Fruit fly (Drosophila melanogaster) whole organism, embryonic: ENCODE measurements around the gene CG34296.

Source experiments
- Awh ChIP-seq: fragments of 200-800 bp; sonication (Bioruptor generic); IDR thresholded peaks from 2 replicates; pipeline ENCODE4, ENCODE4 v1.3.6; 2022; ENCODE audit warnings: missing biosample characterization, missing genetic modification characterization
- CG11723 ChIP-seq: fragments of 200-800 bp; sonication (Bioruptor generic); optimal IDR thresholded peaks from 2 replicates; lab custom pipeline; 2017; ENCODE audit warnings: missing biosample characterization, mild to moderate bottlenecking, missing genetic modification characterization
- CG12219 ChIP-seq: fragments of 200-800 bp; sonication (Bioruptor generic); optimal IDR thresholded peaks from 3 replicates; lab custom pipeline; 2018; ENCODE audit warnings: missing biosample characterization, mild to moderate bottlenecking, missing genetic modification characterization
- CG12744 ChIP-seq: fragments of 200-800 bp; sonication (Bioruptor generic); optimal IDR thresholded peaks from 2 replicates; lab custom pipeline; 2016; ENCODE audit warnings: missing biosample characterization, missing genetic modification characterization
- CG12769 ChIP-seq: fragments of 200-800 bp; sonication (Bioruptor generic); optimal IDR thresholded peaks from 2 replicates; lab custom pipeline; 2019; ENCODE audit warnings: missing biosample characterization, mild to moderate bottlenecking, missing genetic modification characterization, moderate library complexity
- CG13775 ChIP-seq: fragments of 200-800 bp; sonication (Bioruptor generic); optimal IDR thresholded peaks from 3 replicates; lab custom pipeline; 2017; ENCODE audit warnings: missing biosample characterization, mild to moderate bottlenecking, missing genetic modification characterization
- CG13894 ChIP-seq: fragments of 200-800 bp; sonication (Bioruptor generic); optimal IDR thresholded peaks from 3 replicates; lab custom pipeline; 2018; ENCODE audit warnings: missing biosample characterization, mild to moderate bottlenecking, missing genetic modification characterization, moderate library complexity
- CG14710 ChIP-seq: fragments of 200-800 bp; sonication (Bioruptor generic); optimal IDR thresholded peaks from 3 replicates; lab custom pipeline; 2019; ENCODE audit warnings: missing biosample characterization, mild to moderate bottlenecking, missing genetic modification characterization, moderate library complexity
- CG1529 ChIP-seq: fragments of 200-800 bp; sonication (Bioruptor generic); optimal IDR thresholded peaks from 3 replicates; lab custom pipeline; 2018; ENCODE audit warnings: missing biosample characterization, missing genetic modification characterization
- CG15514 ChIP-seq: fragments of 200-800 bp; sonication (Bioruptor generic); optimal IDR thresholded peaks from 3 replicates; lab custom pipeline; 2017; ENCODE audit warnings: missing biosample characterization, missing genetic modification characterization, mild to moderate bottlenecking, moderate library complexity, missing genetic modification reagents
- CG15601 ChIP-seq: fragments of 200-800 bp; sonication (Bioruptor generic); optimal IDR thresholded peaks from 3 replicates; lab custom pipeline; 2019; ENCODE audit warnings: missing biosample characterization, mild to moderate bottlenecking, missing genetic modification characterization, moderate library complexity
- CG1603 ChIP-seq: fragments of 200-800 bp; sonication (Bioruptor generic); optimal IDR thresholded peaks from 2 replicates; lab custom pipeline; 2019; ENCODE audit warnings: missing biosample characterization, mild to moderate bottlenecking, missing genetic modification characterization, moderate library complexity
- CG17359 ChIP-seq: fragments of 200-800 bp; sonication (Bioruptor generic); optimal IDR thresholded peaks from 3 replicates; lab custom pipeline; 2018; ENCODE audit warnings: missing biosample characterization, mild to moderate bottlenecking, missing genetic modification characterization, moderate library complexity
- CG2116 ChIP-seq: fragments of 200-800 bp; sonication (Bioruptor generic); optimal IDR thresholded peaks from 3 replicates; lab custom pipeline; 2018; ENCODE audit warnings: missing biosample characterization, mild to moderate bottlenecking, missing genetic modification characterization
- CG2712 ChIP-seq: fragments of 200-800 bp; optimal IDR thresholded peaks from 3 replicates; lab custom pipeline; 2019; ENCODE audit warnings: missing biosample characterization, mild to moderate bottlenecking, missing genetic modification characterization, moderate library complexity
- CG33557 ChIP-seq: fragments of 200-800 bp; sonication (Bioruptor generic); optimal IDR thresholded peaks from 2 replicates; lab custom pipeline; 2019; ENCODE audit warnings: missing biosample characterization, mild to moderate bottlenecking, missing genetic modification characterization, moderate library complexity
- CG6254 ChIP-seq: fragments of 200-800 bp; sonication (Bioruptor generic); optimal IDR thresholded peaks from 3 replicates; lab custom pipeline; 2017; ENCODE audit warnings: mild to moderate bottlenecking, missing biosample characterization, missing genetic modification reagents, missing genetic modification characterization
- CG6854 ChIP-seq: fragments of 200-800 bp; sonication (Bioruptor generic); optimal IDR thresholded peaks from 3 replicates; lab custom pipeline; 2017; ENCODE audit warnings: missing biosample characterization, mild to moderate bottlenecking, missing genetic modification characterization
- CG7839 ChIP-seq: fragments of 200-800 bp; sonication (Bioruptor generic); optimal IDR thresholded peaks from 3 replicates; lab custom pipeline; 2018; ENCODE audit warnings: missing biosample characterization, mild to moderate bottlenecking, missing genetic modification characterization, moderate library complexity
- CG8290 ChIP-seq, 3 experiments: fragments of 200-800 bp; sonication (Bioruptor generic); optimal IDR thresholded peaks; 2 replicates each; lab custom pipeline; 2016 to 2019; ENCODE audit warnings: missing biosample characterization in 3 of 3, missing genetic modification characterization in 3 of 3, mild to moderate bottlenecking in 2 of 3, moderate library complexity in 1 of 3
- CG8388 ChIP-seq: fragments of 200-800 bp; sonication (Bioruptor generic); optimal IDR thresholded peaks from 2 replicates; lab custom pipeline; 2019; ENCODE audit warnings: missing biosample characterization, mild to moderate bottlenecking, missing genetic modification characterization, moderate library complexity
- CG9215 ChIP-seq: fragments of 200-800 bp; sonication (Bioruptor generic); IDR thresholded peaks from 2 replicates; pipeline ENCODE4 v1.3.6; 2022; ENCODE audit warnings: missing biosample characterization, missing genetic modification characterization
- CoRest ChIP-seq: fragments of 200-800 bp; sonication (Bioruptor generic); optimal IDR thresholded peaks from 3 replicates; lab custom pipeline; 2018; ENCODE audit warnings: missing biosample characterization, mild to moderate bottlenecking, missing genetic modification characterization, moderate library complexity
- Fer1 ChIP-seq: fragments of 200-800 bp; sonication (Bioruptor generic); optimal IDR thresholded peaks from 2 replicates; lab custom pipeline; 2017; ENCODE audit warnings: missing biosample characterization, mild to moderate bottlenecking, missing genetic modification characterization
- Hmr ChIP-seq: fragments of 200-800 bp; sonication (Bioruptor generic); optimal IDR thresholded peaks from 3 replicates; lab custom pipeline; 2017; ENCODE audit warnings: mild to moderate bottlenecking, missing biosample characterization, missing genetic modification reagents, missing genetic modification characterization
- Hr51 ChIP-seq, 2 experiments: fragments of 200-800 bp; sonication (Bioruptor generic); optimal IDR thresholded peaks; 2 replicates in 1 of 2; 3 replicates in 1 of 2; lab custom pipeline; 2016 to 2018; ENCODE audit warnings: missing biosample characterization in 2 of 2, missing genetic modification characterization in 2 of 2, mild to moderate bottlenecking in 1 of 2, moderate library complexity in 1 of 2
- Lhr ChIP-seq: fragments of 200-800 bp; sonication (Bioruptor generic); optimal IDR thresholded peaks from 3 replicates; lab custom pipeline; 2017; ENCODE audit warnings: mild to moderate bottlenecking, missing biosample characterization, missing genetic modification reagents, missing genetic modification characterization
- Max ChIP-seq: fragments of 200-800 bp; sonication (Bioruptor generic); optimal IDR thresholded peaks from 2 replicates; lab custom pipeline; 2016; ENCODE audit warnings: missing biosample characterization, mild to moderate bottlenecking, missing genetic modification characterization
- Meics ChIP-seq: fragments of 200-800 bp; sonication (Bioruptor generic); optimal IDR thresholded peaks from 2 replicates; lab custom pipeline; 2017; ENCODE audit warnings: missing biosample characterization, mild to moderate bottlenecking, missing genetic modification characterization
- NfI ChIP-seq: fragments of 200-800 bp; sonication (Bioruptor generic); optimal IDR thresholded peaks from 3 replicates; lab custom pipeline; 2018; ENCODE audit warnings: missing biosample characterization, mild to moderate bottlenecking, missing genetic modification characterization, moderate library complexity
- Oli ChIP-seq: fragments of 200-800 bp; sonication (Bioruptor generic); optimal IDR thresholded peaks from 2 replicates; lab custom pipeline; 2018; ENCODE audit warnings: missing biosample characterization, mild to moderate bottlenecking, missing genetic modification characterization, moderate library complexity
- Pdp1 ChIP-seq, 2 experiments: fragments of 200-800 bp; sonication (Bioruptor generic); optimal IDR thresholded peaks; 3 replicates each; lab custom pipeline; 2016; ENCODE audit warnings: missing biosample characterization in 2 of 2, missing genetic modification characterization in 2 of 2, mild to moderate bottlenecking in 1 of 2, moderate library complexity in 1 of 2
- Rfx ChIP-seq: fragments of 200-800 bp; sonication (Bioruptor generic); IDR thresholded peaks from 2 replicates; pipeline ENCODE4 v1.3.6; 2022; ENCODE audit warnings: missing biosample characterization, missing genetic modification characterization
- Spps ChIP-seq: fragments of 200-800 bp; sonication (Bioruptor generic); optimal IDR thresholded peaks from 2 replicates; lab custom pipeline; 2018; ENCODE audit warnings: missing biosample characterization, mild to moderate bottlenecking, missing genetic modification characterization
- Ssrp ChIP-seq: fragments of 200-800 bp; sonication (Bioruptor generic); optimal IDR thresholded peaks from 2 replicates; lab custom pipeline; 2018; ENCODE audit warnings: missing biosample characterization, mild to moderate bottlenecking, missing genetic modification characterization, moderate library complexity
- bsh ChIP-seq, 2 experiments: fragments of 200-800 bp; sonication (Bioruptor generic); optimal IDR thresholded peaks; 2 replicates each; lab custom pipeline; 2017 to 2018; ENCODE audit warnings: mild to moderate bottlenecking in 2 of 2, missing biosample characterization in 2 of 2, missing genetic modification characterization in 2 of 2, moderate library complexity in 1 of 2
- cwo ChIP-seq: fragments of 200-800 bp; sonication (Bioruptor generic); optimal IDR thresholded peaks from 3 replicates; lab custom pipeline; 2017; ENCODE audit warnings: missing biosample characterization, missing genetic modification characterization, mild to moderate bottlenecking, moderate library complexity, missing genetic modification reagents
- dmrt11E ChIP-seq: fragments of 200-800 bp; sonication (Bioruptor generic); optimal IDR thresholded peaks from 3 replicates; lab custom pipeline; 2018; ENCODE audit warnings: missing biosample characterization, mild to moderate bottlenecking, missing genetic modification characterization, moderate library complexity
- dmrt99B ChIP-seq: fragments of 200-800 bp; sonication (Bioruptor generic); optimal IDR thresholded peaks from 2 replicates; lab custom pipeline; 2018; ENCODE audit warnings: missing biosample characterization, mild to moderate bottlenecking, missing genetic modification characterization, moderate library complexity
- dpn ChIP-seq, 2 experiments: fragments of 200-800 bp; sonication (Bioruptor generic); optimal IDR thresholded peaks; 3 replicates each; lab custom pipeline; 2016; ENCODE audit warnings: missing biosample characterization in 2 of 2, missing genetic modification characterization in 2 of 2
- fd96Cb ChIP-seq: fragments of 200-800 bp; sonication (Bioruptor generic); optimal IDR thresholded peaks from 2 replicates; lab custom pipeline; 2018; ENCODE audit warnings: missing biosample characterization, mild to moderate bottlenecking, missing genetic modification characterization, moderate library complexity
- gro ChIP-seq: fragments of 200-800 bp; sonication (Bioruptor generic); optimal IDR thresholded peaks from 2 replicates; lab custom pipeline; 2016; ENCODE audit warnings: missing biosample characterization, missing genetic modification characterization
- gsb-n ChIP-seq: fragments of 200-800 bp; sonication (Bioruptor generic); optimal IDR thresholded peaks from 3 replicates; lab custom pipeline; 2018; ENCODE audit warnings: missing biosample characterization, mild to moderate bottlenecking, missing genetic modification characterization
- ind ChIP-seq: fragments of 200-800 bp; sonication (Bioruptor generic); optimal IDR thresholded peaks from 3 replicates; lab custom pipeline; 2016; ENCODE audit warnings: missing biosample characterization, missing genetic modification characterization
- jing ChIP-seq: fragments of 200-800 bp; sonication (Bioruptor generic); optimal IDR thresholded peaks from 2 replicates; lab custom pipeline; 2018; ENCODE audit warnings: missing biosample characterization, mild to moderate bottlenecking, missing genetic modification characterization
- org-1 ChIP-seq: fragments of 200-800 bp; sonication (Bioruptor generic); optimal IDR thresholded peaks from 2 replicates; lab custom pipeline; 2017; ENCODE audit warnings: missing biosample characterization, missing genetic modification characterization
- salm ChIP-seq: fragments of 200-800 bp; sonication (Bioruptor generic); optimal IDR thresholded peaks from 2 replicates; lab custom pipeline; 2018; ENCODE audit warnings: missing biosample characterization, mild to moderate bottlenecking, missing genetic modification characterization
- sr ChIP-seq: fragments of 200-800 bp; sonication (Bioruptor generic); IDR thresholded peaks from 3 replicates; pipeline ENCODE4 v1.3.6; 2022; ENCODE audit warnings: missing biosample characterization, missing genetic modification characterization

The CG34296 gene

dm6 chr3R:29737891-29738290 lies 15.6 kb downstream of the CG34296 start, which contains the start of gene Gnpnat (continued):
- no peak for TF ChIP-seq CG9215 (GFP tag; lab: Robert Waterston, UW)
- TF ChIP-seq CG1529: peak; percentile 7
- peak; percentile 73 for TF ChIP-seq CG17359 (tag; lab: Kevin White, UChicago)
- TF ChIP-seq CG2116: peak; percentile 4
- peak; percentile 17 to 32 for TF ChIP-seq Pdp1 (GFP tag; optimal IDR thresholded peaks at IDR 0.05; lab: Kevin White, UChicago)
- TF ChIP-seq jing (GFP tag; lab: Kevin White, UChicago): no peak
- peak; percentile 57 for TF ChIP-seq ind (GFP tag; lab: Kevin White, UChicago)
- TF ChIP-seq Max (GFP tag; lab: Kevin White, UChicago): peak; percentile 6
- peak; percentile 69 for TF ChIP-seq CG2712 (tag; lab: Kevin White, UChicago)
- TF ChIP-seq org-1: peak; percentile 56
- no peak for TF ChIP-seq CG8290 (GFP tag; optimal IDR thresholded peaks at IDR 0.05; lab: Kevin White, UChicago)
- no peak for TF ChIP-seq CG8290 (tag; optimal IDR thresholded peaks at IDR 0.05; lab: Kevin White, UChicago)
- TF ChIP-seq fd96Cb (tag; lab: Kevin White, UChicago): peak; percentile 38
- TF ChIP-seq dpn (GFP tag; optimal IDR thresholded peaks at IDR 0.05; lab: Kevin White, UChicago): peak in 1 of 2 experiments; percentile 55
- no peak for TF ChIP-seq Lhr (GFP tag; lab: Kevin White, UChicago)
- peak; percentile 74 for TF ChIP-seq CG1603 (tag; lab: Kevin White, UChicago)
- peak; percentile 41 for TF ChIP-seq CG12219 (GFP tag; lab: Kevin White, UChicago)
- TF ChIP-seq cwo (GFP tag; lab: Kevin White, UChicago): peak; percentile 36
- peak; percentile 39 for TF ChIP-seq Ssrp (tag; lab: Kevin White, UChicago)
- TF ChIP-seq Oli (tag; lab: Kevin White, UChicago): peak; percentile 48
- peak; percentile 52 for TF ChIP-seq CG13775
- TF ChIP-seq Meics: peak; percentile 73
- peak in 1 of 2 experiments; percentile 73 for TF ChIP-seq bsh (GFP tag; optimal IDR thresholded peaks at IDR 0.05; lab: Kevin White, UChicago)
- TF ChIP-seq CG6254 (GFP tag; lab: Kevin White, UChicago): peak; percentile 57
- no peak for TF ChIP-seq gro (GFP tag; lab: Kevin White, UChicago)
- TF ChIP-seq CG7839 (tag; lab: Kevin White, UChicago): peak; percentile 69
- TF ChIP-seq CG11723 (GFP tag; lab: Kevin White, UChicago): no peak
- peak; percentile 74 for TF ChIP-seq Hmr (GFP tag; lab: Kevin White, UChicago)
- peak; percentile 47 for TF ChIP-seq salm (tag; lab: Kevin White, UChicago)
- TF ChIP-seq CG8388: peak; percentile 59
- TF ChIP-seq NfI: peak; percentile 48
- TF ChIP-seq CG15514 (GFP tag; lab: Kevin White, UChicago): peak; percentile 37
- peak; percentile 29 for TF ChIP-seq Spps (tag; lab: Kevin White, UChicago)
- TF ChIP-seq dmrt99B (tag; lab: Kevin White, UChicago): peak; percentile 63
- TF ChIP-seq CG33557 (GFP tag; lab: Kevin White, UChicago): peak; percentile 1
- peak; percentile 29 for TF ChIP-seq CG6854 (GFP tag; lab: Kevin White, UChicago)
- TF ChIP-seq Awh (GFP tag; lab: Robert Waterston, UW): no peak
- TF ChIP-seq CG13894 (tag; lab: Kevin White, UChicago): peak; percentile 26
- TF ChIP-seq Hr51 (GFP tag; optimal IDR thresholded peaks at IDR 0.05; lab: Kevin White, UChicago): peak in 1 of 2 experiments; percentile 57
- TF ChIP-seq dmrt11E (tag; lab: Kevin White, UChicago): peak; percentile 51
- no peak for TF ChIP-seq Rfx (GFP tag; lab: Robert Waterston, UW)
- peak; percentile 66 for TF ChIP-seq Fer1
- TF ChIP-seq CG14710: peak; percentile 32
- no peak for TF ChIP-seq sr (GFP tag; lab: Robert Waterston, UW)
- TF ChIP-seq CG15601 (tag; lab: Kevin White, UChicago): peak; percentile 42
- peak; percentile 60 for TF ChIP-seq gsb-n (tag; lab: Kevin White, UChicago)
- no peak for TF ChIP-seq CG12744
- TF ChIP-seq CoRest (tag; lab: Kevin White, UChicago): peak; percentile 45
- TF ChIP-seq CG12769 (tag; lab: Kevin White, UChicago): peak; percentile 21
